Worm (Caenorhabditis elegans) whole organism, L3 larva: ENCODE measurements around the gene unc-79.

Experiments used
- R02D3.7 ChIP-seq: fragments of 150-350 bp; optimal IDR thresholded peaks from 2 replicates; lab custom pipeline; 2014; ENCODE audit warnings: missing biosample characterization, missing genetic modification characterization
- ama-1 ChIP-seq: fragments of 150-350 bp; optimal IDR thresholded peaks from 2 replicates; lab custom pipeline; 2018
- ceh-16 ChIP-seq: sonication (generic microtip); optimal IDR thresholded peaks from 2 replicates; lab custom pipeline; 2017; ENCODE audit warnings: missing biosample characterization, missing genetic modification characterization
- ceh-28 ChIP-seq: fragments of 150-350 bp; optimal IDR thresholded peaks from 2 replicates; lab custom pipeline; 2014; ENCODE audit warnings: missing biosample characterization, missing genetic modification reagents, missing genetic modification characterization
- ceh-82 ChIP-seq: fragments of 150-350 bp; optimal IDR thresholded peaks from 2 replicates; lab custom pipeline; 2014; ENCODE audit warnings: missing biosample characterization, missing genetic modification characterization
- ceh-9 ChIP-seq: sonication (generic microtip); optimal IDR thresholded peaks from 2 replicates; lab custom pipeline; 2018; ENCODE audit warnings: missing biosample characterization, missing genetic modification characterization
- egl-27 ChIP-seq: sonication (generic microtip); optimal IDR thresholded peaks from 4 replicates; lab custom pipeline; 2017; ENCODE audit warnings: missing biosample characterization, missing genetic modification reagents, missing genetic modification characterization
- elt-1 ChIP-seq: fragments of 150-350 bp; optimal IDR thresholded peaks from 2 replicates; lab custom pipeline; 2014; ENCODE audit warnings: missing biosample characterization, missing genetic modification characterization
- elt-2 ChIP-seq: sonication (generic microtip); optimal IDR thresholded peaks from 2 replicates; lab custom pipeline; 2016; ENCODE audit warnings: missing genetic modification reagents, mild to moderate bottlenecking, missing genetic modification characterization, missing compliant biosample characterization
- eor-1 ChIP-seq, 2 experiments: fragments of 150-350 bp; optimal IDR thresholded peaks; 2 replicates each; lab custom pipeline; 2014 to 2018; ENCODE audit warnings: missing biosample characterization in 2 of 2, missing genetic modification characterization in 2 of 2
- fkh-10 ChIP-seq: sonication (generic microtip); optimal IDR thresholded peaks from 2 replicates; lab custom pipeline; 2017; ENCODE audit warnings: missing biosample characterization, missing genetic modification reagents, missing genetic modification characterization
- fkh-2 ChIP-seq: fragments of 150-350 bp; optimal IDR thresholded peaks from 2 replicates; lab custom pipeline; 2014; ENCODE audit warnings: missing biosample characterization, missing genetic modification reagents, missing genetic modification characterization
- hmg-11 ChIP-seq: sonication (generic microtip); optimal IDR thresholded peaks from 2 replicates; lab custom pipeline; 2016; ENCODE audit warnings: missing genetic modification characterization, missing compliant biosample characterization
- jun-1 ChIP-seq: fragments of 150-350 bp; optimal IDR thresholded peaks from 2 replicates; lab custom pipeline; 2014; ENCODE audit warnings: missing biosample characterization, missing genetic modification reagents, missing genetic modification characterization
- lin-15B ChIP-seq: fragments of 150-350 bp; optimal IDR thresholded peaks from 2 replicates; lab custom pipeline; 2014; ENCODE audit warnings: missing biosample characterization, missing genetic modification characterization
- lin-39 ChIP-seq: fragments of 150-350 bp; optimal IDR thresholded peaks from 2 replicates; lab custom pipeline; 2018; ENCODE audit warnings: missing biosample characterization, missing genetic modification reagents, missing genetic modification characterization
- lsy-12 ChIP-seq: sonication (generic microtip); optimal IDR thresholded peaks from 2 replicates; lab custom pipeline; 2016; ENCODE audit warnings: mild to moderate bottlenecking, missing genetic modification characterization, missing compliant biosample characterization
- mml-1 ChIP-seq: fragments of 150-350 bp; sonication (generic microtip); optimal IDR thresholded peaks from 3 replicates; lab custom pipeline; 2014; ENCODE audit warnings: missing biosample characterization, missing genetic modification characterization
- nfya-1 ChIP-seq: sonication (generic microtip); optimal IDR thresholded peaks from 2 replicates; lab custom pipeline; 2017; ENCODE audit warnings: missing genetic modification characterization, mild to moderate bottlenecking, missing compliant biosample characterization, antibody characterized with exemption, moderate library complexity; ENCODE audit not compliant: insufficient read depth
- nhr-11 ChIP-seq: fragments of 150-350 bp; optimal IDR thresholded peaks from 2 replicates; lab custom pipeline; 2014; ENCODE audit warnings: missing biosample characterization, missing genetic modification characterization
- nhr-23 ChIP-seq: fragments of 150-350 bp; optimal IDR thresholded peaks from 2 replicates; lab custom pipeline; 2014; ENCODE audit warnings: missing biosample characterization, missing genetic modification reagents, missing genetic modification characterization
- nhr-237 ChIP-seq: fragments of 150-350 bp; optimal IDR thresholded peaks from 2 replicates; lab custom pipeline; 2014; ENCODE audit warnings: missing biosample characterization, missing genetic modification characterization
- nhr-25 ChIP-seq: sonication (generic microtip); optimal IDR thresholded peaks from 2 replicates; lab custom pipeline; 2017; ENCODE audit warnings: missing biosample characterization, missing genetic modification characterization
- nhr-28 ChIP-seq: fragments of 150-350 bp; optimal IDR thresholded peaks from 2 replicates; lab custom pipeline; 2014; ENCODE audit warnings: missing biosample characterization, missing genetic modification characterization
- nhr-43 ChIP-seq: sonication (generic microtip); optimal IDR thresholded peaks from 2 replicates; lab custom pipeline; 2016; ENCODE audit warnings: mild to moderate bottlenecking, missing genetic modification characterization, missing compliant biosample characterization; ENCODE audit not compliant: poor library complexity, severe bottlenecking
- nhr-67 ChIP-seq: fragments of 150-350 bp; optimal IDR thresholded peaks from 2 replicates; lab custom pipeline; 2014; ENCODE audit warnings: missing biosample characterization, missing genetic modification characterization
- nhr-76 ChIP-seq: fragments of 150-350 bp; sonication (generic microtip); optimal IDR thresholded peaks from 5 replicates; lab custom pipeline; 2014; ENCODE audit warnings: missing biosample characterization, missing genetic modification characterization
- nhr-77 ChIP-seq: fragments of 150-350 bp; optimal IDR thresholded peaks from 2 replicates; lab custom pipeline; 2014; ENCODE audit warnings: missing biosample characterization, missing genetic modification characterization
- pha-4 ChIP-seq: fragments of 150-350 bp; optimal IDR thresholded peaks from 2 replicates; lab custom pipeline; 2014; ENCODE audit warnings: missing biosample characterization, missing genetic modification reagents, missing genetic modification characterization
- pqm-1 ChIP-seq: fragments of 150-350 bp; optimal IDR thresholded peaks from 2 replicates; lab custom pipeline; 2017; ENCODE audit warnings: missing biosample characterization, missing genetic modification characterization, inconsistent platforms
- sea-2 ChIP-seq: fragments of 150-350 bp; sonication (generic microtip); optimal IDR thresholded peaks from 4 replicates; lab custom pipeline; 2014; ENCODE audit warnings: missing biosample characterization, missing genetic modification reagents, missing genetic modification characterization
- skn-1 ChIP-seq: fragments of 150-350 bp; optimal IDR thresholded peaks from 2 replicates; lab custom pipeline; 2014; ENCODE audit warnings: missing biosample characterization, missing genetic modification characterization
- snpc-4 ChIP-seq: fragments of 150-350 bp; optimal IDR thresholded peaks from 2 replicates; lab custom pipeline; 2014; ENCODE audit warnings: missing biosample characterization, missing genetic modification characterization
- tbx-2 ChIP-seq: sonication (generic microtip); optimal IDR thresholded peaks from 2 replicates; lab custom pipeline; 2016; ENCODE audit warnings: mild to moderate bottlenecking, missing genetic modification characterization, missing compliant biosample characterization
- unc-39 ChIP-seq: sonication (generic microtip); optimal IDR thresholded peaks from 4 replicates; lab custom pipeline; 2017; ENCODE audit warnings: missing biosample characterization, missing genetic modification characterization
- unc-62 ChIP-seq: fragments of 150-350 bp; sonication (generic microtip); optimal IDR thresholded peaks from 4 replicates; lab custom pipeline; 2014; ENCODE audit warnings: missing biosample characterization, missing genetic modification reagents, missing genetic modification characterization
- ztf-11 ChIP-seq: fragments of 150-350 bp; optimal IDR thresholded peaks from 2 replicates; lab custom pipeline; 2014; ENCODE audit warnings: missing biosample characterization, missing genetic modification characterization
- ztf-4 ChIP-seq: fragments of 150-350 bp; optimal IDR thresholded peaks from 2 replicates; lab custom pipeline; 2014; ENCODE audit warnings: missing biosample characterization, missing genetic modification characterization

The unc-79 gene

DNA sequence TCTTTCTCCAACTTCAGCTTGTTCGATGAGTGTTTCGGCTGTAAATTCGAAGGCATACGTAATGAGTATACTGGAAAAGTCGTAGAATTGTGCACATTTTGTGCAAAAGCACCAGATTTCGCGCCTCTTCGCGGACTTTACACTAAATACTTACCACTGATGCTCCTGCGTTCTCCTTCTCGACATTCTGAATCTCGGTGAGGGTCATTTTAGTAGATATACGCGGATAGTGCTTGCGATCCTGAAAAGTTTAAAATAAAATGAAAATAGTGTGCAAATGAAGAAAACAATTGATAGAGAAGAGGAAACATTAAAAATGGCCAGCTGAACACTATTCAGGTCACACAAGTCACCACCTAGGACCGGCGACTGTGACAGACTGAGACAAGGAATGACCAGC is 28.2 kb downstream of the unc-79 start, which contains the start of gene rnr-2:
Gene rnr-2, minus strand, starts transcription at position 241 of the 400 bp plus-strand sequence.
- TF ChIP-seq ama-1 (lab: Kevin White, UChicago) (no peak), nfya-1 (tag; lab: Kevin White, UChicago) (peak; percentile 12), ceh-9 (no peak), lin-39 (tag; lab: Kevin White, UChicago) (peak; percentile 26), nhr-11 (tag; lab: Kevin White, UChicago) (no peak), tbx-2 (tag; lab: Kevin White, UChicago) (no peak)

DNA sequence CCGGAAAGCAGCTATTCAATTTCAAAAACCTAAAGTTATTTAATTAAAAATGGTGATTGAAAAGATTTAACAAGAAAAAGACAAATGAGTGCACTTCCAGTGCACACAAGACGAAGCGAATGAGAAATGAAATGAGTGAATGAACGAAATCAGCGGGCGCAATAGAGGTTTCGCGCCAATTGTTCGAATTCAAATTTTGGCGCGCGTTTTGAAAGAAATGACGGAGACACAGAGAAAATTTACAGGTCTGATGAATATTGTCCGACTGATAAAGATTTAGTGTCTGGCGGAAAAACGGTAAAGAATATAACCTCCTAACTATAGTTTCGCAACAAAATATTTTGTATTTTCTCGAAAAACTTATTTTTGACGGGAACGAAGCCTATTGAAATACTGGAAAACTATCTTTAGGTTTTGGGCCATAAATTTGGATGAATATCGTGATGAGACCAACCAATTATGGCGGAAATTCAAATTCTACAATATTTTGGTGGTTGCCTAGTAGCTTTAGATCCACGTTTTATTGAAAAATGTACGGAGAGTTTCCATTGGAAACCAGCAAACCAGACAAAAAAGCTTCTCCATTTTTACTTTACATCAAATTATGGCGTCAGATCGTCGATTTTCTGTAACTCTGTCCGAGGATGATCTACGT is 29.1 kb downstream of the unc-79 start, which contains the start of gene C03C10.7:
Gene C03C10.7, plus strand, starts transcription at position 605 of the 655 bp plus-strand sequence.
- no peak for TF ChIP-seq nhr-23 (tag; lab: Kevin White, UChicago)
- TF ChIP-seq unc-62, result no peak
- no peak for TF ChIP-seq ceh-28 (tag; lab: Kevin White, UChicago)
- no peak for TF ChIP-seq ztf-4 (tag; lab: Kevin White, UChicago)
- no peak for TF ChIP-seq ama-1 (lab: Kevin White, UChicago)
- TF ChIP-seq R02D3.7 (tag; lab: Kevin White, UChicago), result no peak
- TF ChIP-seq nhr-76 (tag; lab: Kevin White, UChicago), result no peak
- TF ChIP-seq mml-1 (tag; lab: Kevin White, UChicago), result no peak
- no peak for TF ChIP-seq fkh-2 (tag; lab: Kevin White, UChicago)
- no peak for TF ChIP-seq hmg-11 (tag; lab: Kevin White, UChicago)
- TF ChIP-seq egl-27 (tag; lab: Kevin White, UChicago), result no peak
- no peak for TF ChIP-seq pqm-1
- TF ChIP-seq pha-4 (tag; lab: Kevin White, UChicago), result no peak
- TF ChIP-seq jun-1 (tag; lab: Kevin White, UChicago), result no peak
- no peak for TF ChIP-seq ceh-82 (tag; lab: Kevin White, UChicago)
- no peak for TF ChIP-seq tbx-2 (tag; lab: Kevin White, UChicago)
- no peak for TF ChIP-seq nhr-67 (tag; lab: Kevin White, UChicago)

DNA sequence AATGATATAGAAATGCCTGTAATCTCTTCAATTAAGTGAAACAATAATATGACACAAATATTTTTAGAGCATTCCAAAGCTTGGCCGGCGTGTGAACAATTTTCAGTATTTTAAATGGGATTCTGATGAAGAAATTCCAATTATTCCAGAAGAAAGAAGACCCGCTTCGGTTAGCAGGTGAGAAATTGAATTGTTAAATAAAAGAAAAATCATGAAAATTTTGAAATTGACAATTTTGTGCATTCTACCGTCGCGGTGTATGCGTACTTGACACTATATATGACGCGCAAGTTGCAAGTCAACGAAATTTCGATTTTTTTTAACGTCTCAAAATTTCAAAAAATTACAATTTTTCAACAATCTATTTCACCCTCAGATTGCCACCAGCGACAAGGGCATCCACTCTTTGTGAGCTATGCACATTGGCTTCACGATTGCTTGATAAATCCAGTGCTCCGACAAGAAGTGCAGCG is 30.0 kb downstream of the unc-79 start:
- no peak for TF ChIP-seq ceh-16 (tag; lab: Kevin White, UChicago)
- TF ChIP-seq tbx-2 (tag; lab: Kevin White, UChicago), result no peak
- TF ChIP-seq pha-4 (tag; lab: Kevin White, UChicago), result no peak
- TF ChIP-seq nhr-28 (tag; lab: Kevin White, UChicago), result no peak
- TF ChIP-seq nhr-11 (tag; lab: Kevin White, UChicago), result no peak
- no peak for TF ChIP-seq ceh-28 (tag; lab: Kevin White, UChicago)
- no peak for TF ChIP-seq ztf-11 (tag; lab: Kevin White, UChicago)
- TF ChIP-seq lin-39 (tag; lab: Kevin White, UChicago), result no peak
- TF ChIP-seq fkh-2 (tag; lab: Kevin White, UChicago), result no peak
- TF ChIP-seq jun-1 (tag; lab: Kevin White, UChicago), result no peak
- no peak for TF ChIP-seq lin-15B (tag; lab: Kevin White, UChicago)
- no peak for TF ChIP-seq elt-2 (tag; lab: Kevin White, UChicago)
- TF ChIP-seq nhr-43 (tag; lab: Kevin White, UChicago), result peak; percentile 48
- TF ChIP-seq nhr-237 (tag; lab: Kevin White, UChicago), result no peak
- no peak for TF ChIP-seq skn-1 (tag; lab: Kevin White, UChicago)
- TF ChIP-seq mml-1 (tag; lab: Kevin White, UChicago), result no peak
- TF ChIP-seq eor-1 (tag; optimal IDR thresholded peaks at IDR 0.05; lab: Kevin White, UChicago), result no peak
- TF ChIP-seq snpc-4 (tag; lab: Kevin White, UChicago), result no peak
- no peak for TF ChIP-seq nhr-25 (tag; lab: Kevin White, UChicago)
- no peak for TF ChIP-seq nfya-1 (tag; lab: Kevin White, UChicago)
- TF ChIP-seq fkh-10 (GFP tag; lab: Kevin White, UChicago), result no peak
- no peak for TF ChIP-seq nhr-76 (tag; lab: Kevin White, UChicago)
- TF ChIP-seq nhr-23 (tag; lab: Kevin White, UChicago), result peak; percentile 57
- no peak for TF ChIP-seq unc-39
- TF ChIP-seq nhr-67 (tag; lab: Kevin White, UChicago), result no peak
- no peak for TF ChIP-seq sea-2 (GFP tag; lab: Kevin White, UChicago)
- TF ChIP-seq ceh-82 (tag; lab: Kevin White, UChicago), result no peak
- TF ChIP-seq nhr-77 (tag; lab: Kevin White, UChicago), result no peak
- TF ChIP-seq ceh-9, result no peak
- TF ChIP-seq elt-1 (tag; lab: Kevin White, UChicago), result no peak
- peak; percentile 42 for TF ChIP-seq ama-1 (lab: Kevin White, UChicago)
- TF ChIP-seq lsy-12, result peak; percentile 10
